Fruit fly (Drosophila melanogaster): Measurements from ENCODE around the gene CG15478.

CG15478 gene

DNA sequence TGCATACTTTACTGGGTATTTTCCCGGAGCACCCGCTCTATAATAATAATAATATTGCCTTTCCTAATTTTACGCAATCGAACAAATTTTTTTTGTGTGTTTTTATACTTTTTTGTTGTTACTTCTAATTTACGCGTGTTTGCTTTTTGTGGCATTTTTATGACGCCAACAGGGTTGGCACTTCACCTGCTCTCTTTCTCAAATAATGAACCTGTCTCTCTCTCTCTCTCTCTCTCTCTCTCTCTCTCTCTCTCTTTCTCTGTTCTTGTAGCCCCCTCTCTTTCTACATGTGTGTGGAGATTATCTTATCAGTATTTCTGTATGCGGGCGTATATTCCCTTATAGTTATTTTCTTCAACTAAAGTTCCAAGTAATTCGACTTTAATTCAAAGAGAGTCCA, 27.0 kb downstream of the CG15478 start (continued):
- no peak for TF ChIP-seq CG9797 (GFP tag; optimal IDR thresholded peaks at IDR 0.05)
- no peak for TF ChIP-seq CG7839 (tag; optimal IDR thresholded peaks at IDR 0.05)
- TF ChIP-seq Drgx (GFP tag; IDR thresholded peaks at IDR 0.05), result no peak
- peak; percentile 79 for TF ChIP-seq CG34376 (GFP tag; optimal IDR thresholded peaks at IDR 0.05)
- TF ChIP-seq Atf3 (GFP tag; optimal IDR thresholded peaks at IDR 0.05), result peak; percentile 28
- TF ChIP-seq amos (GFP tag; IDR thresholded peaks at IDR 0.05; ENCODE audit: partially characterized antibody), result no peak
- TF ChIP-seq wek (GFP tag; optimal IDR thresholded peaks at IDR 0.05), result peak; percentile 67
- no peak for TF ChIP-seq Dip3 (GFP tag; optimal IDR thresholded peaks at IDR 0.05)
- no peak for TF ChIP-seq pum (GFP tag; optimal IDR thresholded peaks at IDR 0.05)
- TF ChIP-seq CG11456 (GFP tag; IDR thresholded peaks at IDR 0.05), result no peak
- TF ChIP-seq CG8359 (GFP tag; optimal IDR thresholded peaks at IDR 0.05; ENCODE audit: borderline replicate concordance), result peak; percentile 42
- peak; percentile 10 for TF ChIP-seq yki (optimal IDR thresholded peaks at IDR 0.05)
- peak; percentile 47 for TF ChIP-seq bab2 (GFP tag; optimal IDR thresholded peaks at IDR 0.05)
- TF ChIP-seq CG12391 (tag; optimal IDR thresholded peaks at IDR 0.05), result peak; percentile 24
- no peak for TF ChIP-seq Dek (tag; optimal IDR thresholded peaks at IDR 0.05)
- peak; percentile 54 for TF ChIP-seq mirr (GFP tag; optimal IDR thresholded peaks at IDR 0.05)
- peak; percentile 5; the same call in 1 of the 2 replicates for TF ChIP-seq Ada2b (GFP tag; IDR thresholded peaks at IDR 0.05)
- TF ChIP-seq Dad (GFP tag; optimal IDR thresholded peaks at IDR 0.05), result no peak
- no peak for TF ChIP-seq CG8944 (GFP tag; optimal IDR thresholded peaks at IDR 0.05)
- peak; percentile 23 for TF ChIP-seq CG1792 (GFP tag; optimal IDR thresholded peaks at IDR 0.05)
- peak; percentile 79 for TF ChIP-seq fd64A (GFP tag; optimal IDR thresholded peaks at IDR 0.05)
- TF ChIP-seq Nf-YC (tag; optimal IDR thresholded peaks at IDR 0.05), result peak; percentile 46
- no peak for TF ChIP-seq psq (GFP tag; optimal IDR thresholded peaks at IDR 0.05)
- no peak for TF ChIP-seq Bdp1 (GFP tag; optimal IDR thresholded peaks at IDR 0.05)
- peak; percentile 84 for TF ChIP-seq CG6765 (GFP tag; optimal IDR thresholded peaks at IDR 0.05)
- TF ChIP-seq Oli (tag; optimal IDR thresholded peaks at IDR 0.05), result no peak
- TF ChIP-seq fd3F (GFP tag; optimal IDR thresholded peaks at IDR 0.05), result peak; percentile 23
- TF ChIP-seq CG43689 (GFP tag; IDR thresholded peaks at IDR 0.05), result no peak
- peak; percentile 68 for TF ChIP-seq CG6854 (GFP tag; optimal IDR thresholded peaks at IDR 0.05)
- TF ChIP-seq MTF-1 (GFP tag; optimal IDR thresholded peaks at IDR 0.05; ENCODE audit: borderline replicate concordance), result peak; percentile 85
- TF ChIP-seq CG7372 (GFP tag; IDR thresholded peaks at IDR 0.05), result no peak
- peak; percentile 26 for TF ChIP-seq CG10979 (tag; optimal IDR thresholded peaks at IDR 0.05)
- no peak for TF ChIP-seq CG2129 (GFP tag; IDR thresholded peaks at IDR 0.05; ENCODE audit: partially characterized antibody)
- TF ChIP-seq nerfin-1 (tag; optimal IDR thresholded peaks at IDR 0.05), result peak; percentile 54
- no peak for TF ChIP-seq tin (GFP tag; optimal IDR thresholded peaks at IDR 0.05)
- no peak for TF ChIP-seq CG3065 (GFP tag; optimal IDR thresholded peaks at IDR 0.05)
- no peak for TF ChIP-seq CG1602 (GFP tag; optimal IDR thresholded peaks at IDR 0.05)
- TF ChIP-seq CG4707 (GFP tag; optimal IDR thresholded peaks at IDR 0.05), result peak; percentile 48
- TF ChIP-seq Hr78 (GFP tag; optimal IDR thresholded peaks at IDR 0.05), result no peak
- no peak for TF ChIP-seq C15 (GFP tag; IDR thresholded peaks at IDR 0.05)
- peak; percentile 40 for TF ChIP-seq D19A (tag; optimal IDR thresholded peaks at IDR 0.05)
- no peak for TF ChIP-seq CG14965 (GFP tag; optimal IDR thresholded peaks at IDR 0.05; ENCODE audit: borderline replicate concordance)
- TF ChIP-seq so (GFP tag; IDR thresholded peaks at IDR 0.05), result no peak
- peak; percentile 59 for TF ChIP-seq CG4360 (GFP tag; IDR thresholded peaks at IDR 0.05)
- peak; percentile 2 for TF ChIP-seq CG18011 (GFP tag; optimal IDR thresholded peaks at IDR 0.05)
- TF ChIP-seq stc (GFP tag; IDR thresholded peaks at IDR 0.05), result peak; percentile 45; the same call in 1 of the 2 replicates
- TF ChIP-seq HmgZ (tag; optimal IDR thresholded peaks at IDR 0.05), result peak; percentile 31
- no peak for TF ChIP-seq CG1832 (GFP tag; optimal IDR thresholded peaks at IDR 0.05)
- no peak for TF ChIP-seq CG4617 (GFP tag; optimal IDR thresholded peaks at IDR 0.05; ENCODE audit: borderline replicate concordance)
- 0 out of 2 replicates have a peak, but pooled peaks have one; percentile 34 for TF ChIP-seq bowl (GFP tag; IDR thresholded peaks at IDR 0.05)
- TF ChIP-seq CG12219 (GFP tag; optimal IDR thresholded peaks at IDR 0.05), result peak; percentile 54

Data from whole organism, embryonic.